Fruit fly (Drosophila melanogaster): ENCODE measurements around the gene Dh44.
"Not testable (repeated sequence)": the region's sequence is repeated elsewhere in the genome, so short reads cannot be mapped to it uniquely, and the experiment has no call there.

The Dh44 gene

dm6 chr3R:9673207-9673606 lies 35.2 kb downstream of the Dh44 start:
- no peak for TF ChIP-seq EcR (GFP tag; optimal IDR thresholded peaks at IDR 0.05)
- no peak for TF ChIP-seq usp (GFP tag; optimal IDR thresholded peaks at IDR 0.05)
- no peak for TF ChIP-seq Dll (optimal IDR thresholded peaks at IDR 0.05)
- TF ChIP-seq CG8478 (optimal IDR thresholded peaks at IDR 0.05): no peak
- TF ChIP-seq psq (optimal IDR thresholded peaks at IDR 0.05): no peak
- no peak for TF ChIP-seq pan (optimal IDR thresholded peaks at IDR 0.05)

dm6 chr3R:9674196-9674693 lies 36.3 kb downstream of the Dh44 start, which contains the start of gene Dhc1:
TSS of gene Dhc1 (minus strand) at chr3R:9674643.
- TF ChIP-seq CG8478 (optimal IDR thresholded peaks at IDR 0.05) (no peak), EcR (GFP tag; optimal IDR thresholded peaks at IDR 0.05) (no peak), usp (GFP tag; optimal IDR thresholded peaks at IDR 0.05) (no peak)

DNA sequence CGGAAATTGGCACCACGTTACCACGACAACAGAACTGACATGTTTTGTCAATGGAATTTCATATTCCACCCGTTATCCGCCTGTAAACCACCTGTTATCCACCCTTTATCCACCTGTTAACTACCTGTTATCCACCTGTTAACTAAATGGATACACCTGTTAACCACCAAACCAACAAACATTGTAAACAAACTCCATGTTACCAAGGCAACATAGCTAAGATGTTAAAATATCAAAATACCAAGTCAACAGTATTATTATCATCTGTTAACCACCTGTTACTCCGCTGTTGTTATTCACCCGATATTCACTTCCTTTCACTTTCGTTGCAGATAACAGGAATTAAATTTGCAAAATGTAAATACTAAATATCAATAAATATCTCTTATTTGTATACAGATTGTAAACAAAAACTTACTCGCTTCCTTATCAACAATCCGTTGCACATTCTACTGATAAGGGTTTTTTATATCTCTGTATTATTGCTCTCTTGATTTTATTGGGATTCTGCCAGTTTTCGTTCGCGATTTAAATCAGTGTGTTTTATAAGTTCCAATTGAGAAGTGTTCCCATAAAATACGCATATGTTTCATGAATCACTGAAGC lies 37.1 kb downstream of the Dh44 start, which contains the start of gene Nepl12:
Gene Nepl12, plus strand, starts transcription at position 556 of the 606 bp plus-strand sequence.
- no peak for TF ChIP-seq EcR (GFP tag; optimal IDR thresholded peaks at IDR 0.05)
- TF ChIP-seq Dll (optimal IDR thresholded peaks at IDR 0.05): no peak
- no peak for TF ChIP-seq CG8478 (optimal IDR thresholded peaks at IDR 0.05)
- TF ChIP-seq psq (optimal IDR thresholded peaks at IDR 0.05): no peak
- TF ChIP-seq pan (optimal IDR thresholded peaks at IDR 0.05): no peak
- no peak for TF ChIP-seq usp (GFP tag; optimal IDR thresholded peaks at IDR 0.05)

DNA sequence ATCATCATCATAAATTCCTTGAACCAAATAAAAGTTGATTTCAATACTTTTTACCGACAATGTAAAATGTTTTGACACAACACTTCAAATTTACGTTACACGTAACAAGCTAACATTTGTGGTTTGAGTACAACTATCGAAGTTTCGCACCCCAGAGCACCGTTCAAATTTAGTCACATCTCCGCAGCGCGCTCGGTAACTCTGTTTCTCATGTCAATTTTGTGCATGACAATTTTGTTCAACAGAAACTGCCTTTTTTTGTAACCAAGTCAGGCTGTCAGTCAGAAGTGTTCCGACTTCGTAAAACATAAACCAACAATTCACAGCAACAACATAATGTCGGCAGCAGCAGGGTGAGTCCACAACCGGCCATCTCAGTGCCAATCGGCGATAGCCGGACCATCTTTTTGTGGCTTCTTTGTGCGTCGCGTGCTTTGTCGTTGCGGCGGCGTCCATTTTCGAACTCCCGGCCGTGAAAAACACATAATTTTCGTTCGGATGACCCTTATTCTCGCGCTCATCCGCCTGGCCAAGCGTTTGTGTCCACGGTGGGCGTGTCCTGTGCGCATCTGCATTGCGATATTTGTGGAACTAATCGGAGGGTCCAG lies 39.9 kb downstream of the Dh44 start, which contains the start of gene p23:
Gene p23, plus strand, starts transcription at position 194 of the 608 bp plus-strand sequence.
- TF ChIP-seq usp (GFP tag; optimal IDR thresholded peaks at IDR 0.05) (no peak), CG8478 (optimal IDR thresholded peaks at IDR 0.05) (no peak), EcR (GFP tag; optimal IDR thresholded peaks at IDR 0.05) (no peak), Dll (optimal IDR thresholded peaks at IDR 0.05) (no peak), pan (optimal IDR thresholded peaks at IDR 0.05) (no peak), psq (optimal IDR thresholded peaks at IDR 0.05) (no peak)

DNA sequence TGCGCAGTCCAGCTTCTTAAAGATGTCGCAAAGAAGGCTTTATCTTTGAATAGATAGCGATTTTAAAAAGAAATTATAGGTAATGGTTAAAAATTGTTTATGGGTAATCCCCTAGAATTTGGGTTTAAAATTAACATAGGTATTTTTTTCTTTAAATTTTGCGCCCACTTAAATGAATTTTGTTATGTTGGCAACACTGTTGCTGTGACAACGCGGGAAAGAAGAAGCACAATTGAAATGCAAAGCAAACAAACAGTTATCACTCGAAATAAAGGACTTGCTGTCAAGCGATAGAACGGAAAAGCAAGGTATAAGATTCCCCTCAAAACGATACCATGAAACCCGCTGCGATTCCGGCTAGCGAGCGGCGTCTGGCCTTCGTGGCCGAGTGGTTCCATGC lies 41.8 kb downstream of the Dh44 start, which contains the start of gene nmdyn-D7:
Gene nmdyn-D7, plus strand, starts transcription at position 194 of the 400 bp plus-strand sequence.
- TF ChIP-seq usp (GFP tag; optimal IDR thresholded peaks at IDR 0.05) (no peak), EcR (GFP tag; optimal IDR thresholded peaks at IDR 0.05) (no peak)

dm6 chr3R:9683064-9683682 lies 45.2 kb downstream of the Dh44 start:
- TF ChIP-seq pan (optimal IDR thresholded peaks at IDR 0.05): no peak
- no peak for TF ChIP-seq EcR (GFP tag; optimal IDR thresholded peaks at IDR 0.05)

DNA sequence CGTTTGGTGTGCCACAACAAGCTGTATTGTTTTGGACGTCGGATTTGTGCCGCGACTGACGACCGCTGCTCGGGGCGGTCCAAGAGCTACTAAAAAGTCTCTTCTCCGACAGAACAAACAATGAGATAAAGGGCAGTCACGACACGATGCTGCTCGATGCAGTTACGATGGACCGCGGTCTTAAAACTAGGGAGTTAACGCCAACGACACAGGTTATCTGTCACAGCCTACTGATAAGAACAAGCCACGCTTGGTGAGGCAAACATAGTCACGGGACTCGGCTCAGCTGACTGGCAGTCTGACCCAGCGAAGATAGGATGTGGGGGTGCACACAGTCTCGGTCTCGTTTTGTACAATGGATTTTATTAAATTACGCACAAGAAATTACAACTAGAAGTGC lies 46.1 kb downstream of the Dh44 start, which contains the start of gene CG9444:
Gene CG9444, minus strand, starts transcription at position 140 of the 400 bp plus-strand sequence.
- TF ChIP-seq Dll (optimal IDR thresholded peaks at IDR 0.05) (no peak), EcR (GFP tag; optimal IDR thresholded peaks at IDR 0.05) (no peak), usp (GFP tag; optimal IDR thresholded peaks at IDR 0.05) (no peak), pan (optimal IDR thresholded peaks at IDR 0.05) (no peak), psq (optimal IDR thresholded peaks at IDR 0.05) (no peak), CG8478 (optimal IDR thresholded peaks at IDR 0.05) (no peak)

- TF ChIP-seq pan (optimal IDR thresholded peaks at IDR 0.05); psq (optimal IDR thresholded peaks at IDR 0.05); EcR (GFP tag; optimal IDR thresholded peaks at IDR 0.05): not testable (repeated sequence)
Observed at dm6 chr3R:9685376-9685775, 47.4 kb downstream of the Dh44 start, which contains the start of the genes eca and CG18542. TSS of gene eca (minus strand) at chr3R:9685476. TSS of gene CG18542 (plus strand) at chr3R:9685760.

DNA sequence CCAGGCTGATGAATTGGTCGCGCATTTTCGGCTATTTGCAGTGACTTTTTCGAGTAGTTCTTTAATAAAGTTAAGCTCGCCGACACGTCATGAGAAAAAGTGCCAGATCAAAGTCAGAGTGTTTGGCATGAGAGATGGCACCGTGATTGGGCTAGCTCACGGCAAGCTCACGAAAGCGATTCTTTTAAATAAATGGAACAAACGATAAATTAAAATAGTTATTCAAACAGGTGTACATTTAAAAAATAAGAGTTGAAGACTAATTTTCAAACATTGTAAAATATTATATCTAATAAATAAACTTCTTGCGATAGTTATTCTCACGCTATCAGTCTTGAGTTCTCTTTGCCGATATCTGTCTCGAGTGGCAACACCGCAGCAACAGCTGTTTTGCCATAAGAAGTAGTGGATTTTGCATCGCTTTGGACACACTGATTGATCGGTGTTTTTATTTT lies 54.7 kb downstream of the Dh44 start, which contains the start of the genes Unc-115b, p24-2 and CG32939:
Gene Unc-115b, minus strand, starts transcription at position 101 of the 455 bp plus-strand sequence.
Gene p24-2, minus strand, starts transcription at position 120 of the 455 bp plus-strand sequence.
Gene CG32939, plus strand, starts transcription at position 405 of the 455 bp plus-strand sequence.
- not testable (repeated sequence) for TF ChIP-seq psq (optimal IDR thresholded peaks at IDR 0.05); usp (GFP tag; optimal IDR thresholded peaks at IDR 0.05); EcR (GFP tag; optimal IDR thresholded peaks at IDR 0.05)

DNA sequence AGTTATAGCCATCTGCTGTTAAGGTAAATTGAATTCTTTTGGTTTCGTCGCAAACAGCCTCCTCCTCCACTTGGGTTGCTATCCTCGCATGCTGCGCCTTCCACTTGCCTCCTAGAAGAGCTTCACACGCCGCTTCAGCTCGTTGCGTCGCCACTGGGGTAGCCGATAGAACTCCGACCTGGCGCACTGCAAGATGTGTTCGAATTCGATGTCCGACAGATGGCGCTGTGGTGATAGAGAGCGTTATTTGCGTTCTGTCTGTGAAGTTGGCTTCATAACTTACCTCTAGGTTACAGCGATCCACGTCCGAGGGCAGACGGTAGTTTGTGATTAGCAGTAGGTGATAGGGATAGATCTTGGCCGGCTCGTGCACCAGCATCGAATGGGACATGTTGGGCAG lies 57.0 kb downstream of the Dh44 start:
- TF ChIP-seq CG8478 (optimal IDR thresholded peaks at IDR 0.05) (no peak), pan (optimal IDR thresholded peaks at IDR 0.05) (no peak), EcR (GFP tag; optimal IDR thresholded peaks at IDR 0.05) (no peak), Dll (optimal IDR thresholded peaks at IDR 0.05) (no peak), psq (optimal IDR thresholded peaks at IDR 0.05) (no peak), usp (GFP tag; optimal IDR thresholded peaks at IDR 0.05) (no peak)

Measured in whole organism.